Fruit fly (Drosophila melanogaster) whole organism, embryonic: ENCODE measurements around the gene CG32369.

Source experiments
- CG10979 ChIP-seq: fragments of 200-800 bp; sonication (Bioruptor generic); optimal IDR thresholded peaks from 2 replicates; lab custom pipeline; 2018; ENCODE audit warnings: missing biosample characterization, mild to moderate bottlenecking, missing genetic modification characterization, moderate library complexity
- CG12104 ChIP-seq: fragments of 200-800 bp; sonication (Bioruptor generic); optimal IDR thresholded peaks from 3 replicates; lab custom pipeline; 2016; ENCODE audit warnings: missing biosample characterization, missing genetic modification characterization
- CG12155 ChIP-seq: fragments of 200-800 bp; sonication (Bioruptor generic); optimal IDR thresholded peaks from 3 replicates; lab custom pipeline; 2016; ENCODE audit warnings: missing biosample characterization, missing genetic modification characterization
- CG14965 ChIP-seq: fragments of 200-800 bp; sonication (Bioruptor generic); optimal IDR thresholded peaks from 2 replicates; lab custom pipeline; 2016; ENCODE audit warnings: missing biosample characterization, missing genetic modification characterization, borderline replicate concordance
- CG15601 ChIP-seq: fragments of 200-800 bp; sonication (Bioruptor generic); optimal IDR thresholded peaks from 3 replicates; lab custom pipeline; 2019; ENCODE audit warnings: missing biosample characterization, mild to moderate bottlenecking, missing genetic modification characterization, moderate library complexity
- CG1603 ChIP-seq: fragments of 200-800 bp; sonication (Bioruptor generic); optimal IDR thresholded peaks from 2 replicates; lab custom pipeline; 2019; ENCODE audit warnings: missing biosample characterization, mild to moderate bottlenecking, missing genetic modification characterization, moderate library complexity
- CG16813 ChIP-seq: fragments of 200-800 bp; sonication (Bioruptor generic); IDR thresholded peaks from 3 replicates; pipeline ENCODE4 v1.3.6; 2022; ENCODE audit warnings: missing biosample characterization, missing genetic modification characterization; ENCODE audit not compliant: partially characterized antibody
- CG17328 ChIP-seq: fragments of 200-800 bp; sonication (Bioruptor generic); IDR thresholded peaks from 2 replicates; pipeline ENCODE4 v1.3.6; 2022; ENCODE audit warnings: missing biosample characterization, missing genetic modification characterization
- CG17385 ChIP-seq: fragments of 200-800 bp; sonication (Bioruptor generic); optimal IDR thresholded peaks from 3 replicates; lab custom pipeline; 2018; ENCODE audit warnings: missing biosample characterization, mild to moderate bottlenecking, missing genetic modification characterization
- CG17829 ChIP-seq: fragments of 200-800 bp; optimal IDR thresholded peaks from 2 replicates; lab custom pipeline; 2019; ENCODE audit warnings: missing biosample characterization, mild to moderate bottlenecking, missing genetic modification characterization, moderate library complexity
- CG32767 ChIP-seq: fragments of 200-800 bp; sonication (Bioruptor generic); IDR thresholded peaks from 2 replicates; pipeline ENCODE4 v1.3.6; 2022; ENCODE audit warnings: missing biosample characterization, missing genetic modification characterization
- CG4360 ChIP-seq: fragments of 200-800 bp; sonication (Bioruptor generic); IDR thresholded peaks from 2 replicates; pipeline ENCODE4 v1.3.6; 2022; ENCODE audit warnings: missing biosample characterization, missing genetic modification characterization
- CG5953 ChIP-seq: fragments of 200-800 bp; sonication (Bioruptor generic); IDR thresholded peaks from 2 replicates; pipeline ENCODE4 v1.3.6; 2022; ENCODE audit warnings: missing biosample characterization, missing genetic modification characterization
- CG6813 ChIP-seq: fragments of 200-800 bp; sonication (Bioruptor generic); optimal IDR thresholded peaks from 2 replicates; lab custom pipeline; 2017; ENCODE audit warnings: missing biosample characterization, missing genetic modification characterization, mild to moderate bottlenecking, moderate library complexity, missing genetic modification reagents
- CG6854 ChIP-seq: fragments of 200-800 bp; sonication (Bioruptor generic); optimal IDR thresholded peaks from 3 replicates; lab custom pipeline; 2017; ENCODE audit warnings: missing biosample characterization, mild to moderate bottlenecking, missing genetic modification characterization
- CG7745 ChIP-seq: fragments of 200-800 bp; sonication (Bioruptor generic); optimal IDR thresholded peaks from 2 replicates; lab custom pipeline; 2018; ENCODE audit warnings: missing biosample characterization, mild to moderate bottlenecking, missing genetic modification characterization, moderate library complexity
- CG8281 ChIP-seq: fragments of 200-800 bp; sonication (Bioruptor generic); optimal IDR thresholded peaks from 2 replicates; lab custom pipeline; 2018; ENCODE audit warnings: missing biosample characterization, mild to moderate bottlenecking, missing genetic modification characterization, moderate library complexity
- CG8388 ChIP-seq: fragments of 200-800 bp; sonication (Bioruptor generic); optimal IDR thresholded peaks from 2 replicates; lab custom pipeline; 2019; ENCODE audit warnings: missing biosample characterization, mild to moderate bottlenecking, missing genetic modification characterization, moderate library complexity
- CHES-1-like ChIP-seq: fragments of 200-800 bp; sonication (Bioruptor generic); optimal IDR thresholded peaks from 2 replicates; lab custom pipeline; 2016; ENCODE audit warnings: missing biosample characterization, missing genetic modification characterization
- CTCF ChIP-seq: fragments of 200-800 bp; sonication (Bioruptor generic); optimal IDR thresholded peaks from 2 replicates; lab custom pipeline; 2017; ENCODE audit warnings: missing biosample characterization, mild to moderate bottlenecking, missing genetic modification characterization, moderate library complexity
- Chrac-16 ChIP-seq: fragments of 200-800 bp; sonication (Bioruptor generic); optimal IDR thresholded peaks from 3 replicates; lab custom pipeline; 2016; ENCODE audit warnings: missing biosample characterization, missing genetic modification characterization
- E2f1 ChIP-seq: fragments of 200-800 bp; sonication (Bioruptor generic); IDR thresholded peaks from 2 replicates; pipeline ENCODE4 v1.3.6; 2022; ENCODE audit warnings: missing biosample characterization, missing genetic modification characterization
- HmgZ ChIP-seq: fragments of 200-800 bp; sonication (Bioruptor generic); optimal IDR thresholded peaks from 2 replicates; lab custom pipeline; 2018; ENCODE audit warnings: missing biosample characterization, mild to moderate bottlenecking, missing genetic modification characterization
- Hr39 ChIP-seq: fragments of >200 bp; optimal IDR thresholded peaks from 2 replicates; lab custom pipeline; 2017
- Kr ChIP-seq: fragments of 200-800 bp; sonication (Bioruptor generic); optimal IDR thresholded peaks from 2 replicates; lab custom pipeline; 2017; ENCODE audit warnings: missing biosample characterization, mild to moderate bottlenecking, missing genetic modification characterization
- Lhr ChIP-seq: fragments of 200-800 bp; sonication (Bioruptor generic); optimal IDR thresholded peaks from 3 replicates; lab custom pipeline; 2017; ENCODE audit warnings: mild to moderate bottlenecking, missing biosample characterization, missing genetic modification reagents, missing genetic modification characterization
- Lim3 ChIP-seq: fragments of 200-800 bp; sonication (Bioruptor generic); IDR thresholded peaks from 2 replicates; pipeline ENCODE4 v1.3.6; 2022; ENCODE audit warnings: missing biosample characterization, missing genetic modification characterization
- Max ChIP-seq: fragments of 200-800 bp; sonication (Bioruptor generic); optimal IDR thresholded peaks from 2 replicates; lab custom pipeline; 2016; ENCODE audit warnings: missing biosample characterization, mild to moderate bottlenecking, missing genetic modification characterization
- Myb ChIP-seq: fragments of 200-800 bp; sonication (Bioruptor generic); optimal IDR thresholded peaks from 2 replicates; lab custom pipeline; 2016; ENCODE audit warnings: missing biosample characterization, missing genetic modification characterization
- Usf ChIP-seq: fragments of 200-800 bp; sonication (Bioruptor generic); optimal IDR thresholded peaks from 2 replicates; lab custom pipeline; 2017; ENCODE audit warnings: missing genotype, missing biosample characterization, missing genetic modification characterization
- Xbp1 ChIP-seq: fragments of 200-800 bp; sonication (Bioruptor generic); optimal IDR thresholded peaks from 3 replicates; lab custom pipeline; 2016; ENCODE audit warnings: missing biosample characterization, mild to moderate bottlenecking, missing genetic modification characterization
- ara ChIP-seq: fragments of 200-800 bp; sonication (Bioruptor generic); IDR thresholded peaks from 2 replicates; pipeline ENCODE4 v1.3.6; 2022; ENCODE audit warnings: missing biosample characterization, missing genetic modification characterization
- bcd ChIP-seq: fragments of 200-800 bp; sonication (Bioruptor generic); optimal IDR thresholded peaks from 2 replicates; lab custom pipeline; 2017; ENCODE audit warnings: missing biosample characterization, mild to moderate bottlenecking, missing genetic modification characterization
- corto ChIP-seq: fragments of 200-800 bp; sonication (Bioruptor generic); optimal IDR thresholded peaks from 2 replicates; lab custom pipeline; 2016; ENCODE audit warnings: missing biosample characterization, mild to moderate bottlenecking, missing genetic modification characterization, moderate library complexity
- danr ChIP-seq: fragments of 200-800 bp; sonication (Bioruptor generic); IDR thresholded peaks from 2 replicates; pipeline ENCODE4 v1.3.6; 2022; ENCODE audit warnings: missing biosample characterization, missing genetic modification characterization
- dimm ChIP-seq: fragments of 200-800 bp; sonication (Bioruptor generic); IDR thresholded peaks from 2 replicates; pipeline ENCODE4 v1.3.6; 2022; ENCODE audit warnings: missing biosample characterization, missing genetic modification characterization
- eve ChIP-seq, 2 experiments: fragments of >200 bp; optimal IDR thresholded peaks; 2 replicates each; lab custom pipeline; 2017; ENCODE audit warnings: missing biosample characterization in 2 of 2, missing genetic modification characterization in 2 of 2
- hth ChIP-seq: fragments of >200 bp; optimal IDR thresholded peaks from 2 replicates; lab custom pipeline; 2017; ENCODE audit warnings: inconsistent platforms
- jumu ChIP-seq: fragments of 200-800 bp; sonication (Bioruptor generic); optimal IDR thresholded peaks from 3 replicates; lab custom pipeline; 2016; ENCODE audit warnings: missing biosample characterization, missing genetic modification characterization
- mam ChIP-seq: fragments of 200-800 bp; sonication (Bioruptor generic); optimal IDR thresholded peaks from 3 replicates; lab custom pipeline; 2016; ENCODE audit warnings: missing biosample characterization, missing genetic modification characterization
- pfk ChIP-seq: fragments of 200-800 bp; sonication (Bioruptor generic); optimal IDR thresholded peaks from 2 replicates; lab custom pipeline; 2018; ENCODE audit warnings: missing biosample characterization, mild to moderate bottlenecking, missing genetic modification characterization, moderate library complexity
- pho ChIP-seq: fragments of 200-800 bp; sonication (Bioruptor generic); optimal IDR thresholded peaks from 2 replicates; lab custom pipeline; 2016; ENCODE audit warnings: missing biosample characterization, missing genetic modification characterization
- pita ChIP-seq: fragments of 200-800 bp; sonication (Bioruptor generic); optimal IDR thresholded peaks from 2 replicates; lab custom pipeline; 2017; ENCODE audit warnings: missing biosample characterization, mild to moderate bottlenecking, missing genetic modification characterization
- pzg ChIP-seq: fragments of 200-800 bp; sonication (Bioruptor generic); optimal IDR thresholded peaks from 3 replicates; lab custom pipeline; 2018; ENCODE audit warnings: missing biosample characterization, mild to moderate bottlenecking, missing genetic modification characterization, moderate library complexity
- repo ChIP-seq: fragments of 200-800 bp; sonication (Bioruptor generic); optimal IDR thresholded peaks from 2 replicates; lab custom pipeline; 2016; ENCODE audit warnings: missing biosample characterization, missing genetic modification characterization
- ro ChIP-seq: fragments of 200-800 bp; sonication (Bioruptor generic); IDR thresholded peaks from 2 replicates; pipeline ENCODE4 v1.3.6; 2022; ENCODE audit warnings: missing biosample characterization, missing genetic modification characterization
- sima ChIP-seq: fragments of 200-800 bp; sonication (Bioruptor generic); optimal IDR thresholded peaks from 2 replicates; lab custom pipeline; 2016; ENCODE audit warnings: missing biosample characterization, missing genetic modification characterization
- sug ChIP-seq: fragments of 200-800 bp; optimal IDR thresholded peaks from 2 replicates; lab custom pipeline; 2019; ENCODE audit warnings: missing biosample characterization, mild to moderate bottlenecking, missing genetic modification characterization, moderate library complexity
- toy ChIP-seq: fragments of 200-800 bp; sonication (Bioruptor generic); IDR thresholded peaks from 2 replicates; pipeline ENCODE4 v1.3.6; 2022; ENCODE audit warnings: missing biosample characterization, missing genetic modification characterization
- tup ChIP-seq: fragments of 200-800 bp; sonication (Bioruptor generic); optimal IDR thresholded peaks from 2 replicates; lab custom pipeline; 2016; ENCODE audit warnings: missing biosample characterization, mild to moderate bottlenecking, missing genetic modification characterization, moderate library complexity
- unpg ChIP-seq: fragments of 200-800 bp; sonication (Bioruptor generic); optimal IDR thresholded peaks from 3 replicates; lab custom pipeline; 2018; ENCODE audit warnings: missing biosample characterization, mild to moderate bottlenecking, missing genetic modification characterization, moderate library complexity
- zfh2 ChIP-seq: fragments of 200-800 bp; sonication (Bioruptor generic); optimal IDR thresholded peaks from 2 replicates; lab custom pipeline; 2016; ENCODE audit warnings: missing biosample characterization, missing genetic modification characterization

CG32369 gene

dm6 chr3L:7782051-7782682, 27.5 kb downstream of the CG32369 start (continued):
- no peak for TF ChIP-seq mam (GFP tag; lab: Kevin White, UChicago)
- no peak for TF ChIP-seq repo (GFP tag; lab: Kevin White, UChicago)
- TF ChIP-seq Hr39 (lab: Kevin White, UChicago), result no peak
- no peak for TF ChIP-seq Max (GFP tag; lab: Kevin White, UChicago)
- peak; percentile 15 for TF ChIP-seq CG15601 (tag; lab: Kevin White, UChicago)
- TF ChIP-seq CG17328, result no peak
- TF ChIP-seq CG10979 (tag; lab: Kevin White, UChicago), result no peak
- TF ChIP-seq CG7745 (tag; lab: Kevin White, UChicago), result no peak
- TF ChIP-seq sima (GFP tag; lab: Kevin White, UChicago), result no peak
- no peak for TF ChIP-seq Xbp1 (GFP tag; lab: Kevin White, UChicago)
- no peak for TF ChIP-seq CG32767 (GFP tag; lab: Robert Waterston, UW)
- no peak for TF ChIP-seq bcd (GFP tag; lab: Kevin White, UChicago)
- no peak for TF ChIP-seq CTCF
- TF ChIP-seq HmgZ (tag; lab: Kevin White, UChicago), result peak; percentile 11
- no peak for TF ChIP-seq pho (GFP tag; lab: Kevin White, UChicago)
- no peak for TF ChIP-seq CG8388 (GFP tag; lab: Kevin White, UChicago)
- no peak for TF ChIP-seq CG12155 (GFP tag; lab: Kevin White, UChicago)
- no peak for TF ChIP-seq CG12104 (GFP tag; lab: Kevin White, UChicago)
- no peak for TF ChIP-seq CG6854 (GFP tag; lab: Kevin White, UChicago)
- TF ChIP-seq CG8281 (tag; lab: Kevin White, UChicago), result peak; percentile 12
- TF ChIP-seq ara, result no peak
- TF ChIP-seq CHES-1-like, result no peak
- no peak for TF ChIP-seq pfk (GFP tag; lab: Kevin White, UChicago)
- no peak for TF ChIP-seq corto (GFP tag; lab: Kevin White, UChicago)
- TF ChIP-seq Lim3, result no peak
- no peak for TF ChIP-seq Myb (GFP tag; lab: Kevin White, UChicago)
- no peak for TF ChIP-seq jumu (GFP tag; lab: Kevin White, UChicago)
- TF ChIP-seq hth (lab: Kevin White, UChicago), result no peak
- TF ChIP-seq pita (GFP tag; lab: Kevin White, UChicago), result no peak
- TF ChIP-seq CG17385 (GFP tag; lab: Kevin White, UChicago), result peak; percentile 6
- no peak for TF ChIP-seq dimm (GFP tag; lab: Robert Waterston, UW)
- no peak for TF ChIP-seq zfh2
- no peak for TF ChIP-seq toy (GFP tag; lab: Robert Waterston, UW)
- TF ChIP-seq unpg (GFP tag; lab: Kevin White, UChicago), result no peak
- TF ChIP-seq danr, result no peak
- TF ChIP-seq ro (GFP tag; lab: Robert Waterston, UW), result no peak
- no peak for TF ChIP-seq CG1603 (tag; lab: Kevin White, UChicago)
- TF ChIP-seq E2f1 (GFP tag; lab: Robert Waterston, UW), result no peak; the same call in 1 of the 2 replicates
- TF ChIP-seq Usf (GFP tag; lab: Kevin White, UChicago), result no peak
- no peak for TF ChIP-seq pzg
- TF ChIP-seq CG14965, result no peak
- TF ChIP-seq CG5953 (GFP tag; lab: Robert Waterston, UW), result 0 out of 2 replicates have a peak, but pooled peaks have one; percentile 36
- peak; percentile 5; the same call in 1 of the 2 replicates for TF ChIP-seq CG4360
- TF ChIP-seq Kr (GFP tag; lab: Kevin White, UChicago), result no peak
- peak; percentile 65 for TF ChIP-seq sug (tag; lab: Kevin White, UChicago)
- peak in 1 of 2 experiments; percentile 60 for TF ChIP-seq eve (GFP tag; optimal IDR thresholded peaks at IDR 0.05; lab: Kevin White, UChicago)
- TF ChIP-seq tup (GFP tag; lab: Kevin White, UChicago), result no peak
- TF ChIP-seq Lhr (GFP tag; lab: Kevin White, UChicago), result no peak
- no peak for TF ChIP-seq CG17829 (tag; lab: Kevin White, UChicago)
- TF ChIP-seq CG16813 (GFP tag; lab: Robert Waterston, UW), result no peak
- no peak for TF ChIP-seq Chrac-16 (GFP tag; lab: Kevin White, UChicago)
- peak; percentile 63 for TF ChIP-seq CG6813
